Fruit fly (Drosophila melanogaster): ENCODE data around the gene Top2.

The Top2 gene

DNA sequence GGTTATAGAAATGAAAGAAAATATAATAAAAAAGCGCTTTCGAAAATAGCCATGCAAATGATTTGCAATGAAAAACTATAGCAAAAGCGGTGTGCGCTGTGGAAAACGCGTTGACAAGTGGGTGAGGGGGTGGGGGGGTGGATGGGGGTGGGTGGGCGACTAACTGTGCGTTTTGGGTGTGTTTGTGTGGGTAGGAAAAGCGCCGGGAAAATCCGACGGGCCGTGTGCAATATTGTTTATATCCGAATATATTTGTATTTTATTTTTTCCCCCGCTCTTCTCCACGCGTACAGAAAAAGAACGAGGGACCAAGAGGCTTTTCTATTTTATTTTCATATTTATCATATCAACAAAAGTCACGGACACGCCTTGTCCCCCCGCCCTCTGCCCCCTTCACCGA, 46.9 kb downstream of the Top2 start (continued):
- TF ChIP-seq CG3163 (GFP tag; optimal IDR thresholded peaks at IDR 0.05): no peak

DNA sequence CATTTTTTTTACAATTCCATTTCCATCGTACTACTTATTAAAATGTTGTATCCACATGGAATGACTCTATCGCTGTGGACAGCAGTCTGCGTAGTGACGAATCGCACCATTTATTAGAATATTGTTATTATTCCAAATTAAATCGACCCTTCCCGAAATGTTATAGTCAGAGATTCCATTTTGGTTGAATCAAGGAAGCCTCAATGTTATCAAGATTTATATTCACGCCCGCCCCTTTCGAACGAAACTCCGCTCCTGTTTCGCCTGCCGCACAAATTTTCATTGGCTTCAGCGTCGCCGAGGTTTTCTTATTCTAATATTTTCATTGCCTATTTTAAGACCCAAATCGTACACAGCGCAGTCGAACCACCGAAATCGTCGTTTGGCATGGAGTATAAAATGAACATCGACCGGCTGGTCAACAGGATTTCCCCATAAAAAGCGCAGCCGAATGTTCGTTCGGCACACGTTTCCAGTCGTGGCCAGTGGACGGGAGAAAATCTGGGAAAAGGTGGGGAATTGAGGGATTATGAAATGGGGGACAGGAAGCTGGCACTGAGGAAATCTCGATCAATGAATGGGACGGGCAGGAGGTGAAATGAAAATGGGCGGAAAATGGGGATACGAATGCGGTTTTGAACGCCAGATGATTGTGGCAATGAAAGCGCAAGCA, 47.5 kb downstream of the Top2 start:
- TF ChIP-seq CG12104 (GFP tag; optimal IDR thresholded peaks at IDR 0.05) (no peak), dmrt99B (tag; optimal IDR thresholded peaks at IDR 0.05) (no peak), Deaf1 (tag; optimal IDR thresholded peaks at IDR 0.05) (peak; percentile 54), prd (optimal IDR thresholded peaks at IDR 0.05) (no peak), prd (GFP tag; IDR thresholded peaks at IDR 0.05) (peak; percentile 60), dpn (GFP tag; optimal IDR thresholded peaks at IDR 0.05) (no peak), Aef1 (GFP tag; IDR thresholded peaks at IDR 0.05) (0 out of 3 replicates have a peak, but pooled peaks have one; percentile 17), CG6689 (GFP tag; IDR thresholded peaks at IDR 0.05) (peak; percentile 16; the same call in 1 of the 2 replicates), CG32532 (GFP tag; IDR thresholded peaks at IDR 0.05) (peak; percentile 40), Elba2 (GFP tag; optimal IDR thresholded peaks at IDR 0.05) (no peak), GATAe (GFP tag; conservative IDR thresholded peaks at IDR 0.05) (no peak), Gug (GFP tag; IDR thresholded peaks at IDR 0.05) (0 out of 4 replicates have a peak, but pooled peaks have one; percentile 3), nau (GFP tag; optimal IDR thresholded peaks at IDR 0.05) (no peak), slbo (GFP tag; IDR thresholded peaks at IDR 0.05) (peak; percentile 52; the same call in 1 of the 2 replicates), Dad (GFP tag; optimal IDR thresholded peaks at IDR 0.05) (no peak), CrebB (tag; optimal IDR thresholded peaks at IDR 0.05) (no peak), CG12299 (tag; optimal IDR thresholded peaks at IDR 0.05) (no peak), bigmax (GFP tag; optimal IDR thresholded peaks at IDR 0.05) (no peak), Adf1 (GFP tag; IDR thresholded peaks at IDR 0.05) (no peak), CG12769 (tag; optimal IDR thresholded peaks at IDR 0.05) (peak; percentile 84), Med (GFP tag) (peak; percentile 37), al (GFP tag; IDR thresholded peaks at IDR 0.05) (peak; percentile 7; the same call in 1 of the 2 replicates), HLH3B (GFP tag; IDR thresholded peaks at IDR 0.05) (0 out of 2 replicates have a peak, but pooled peaks have one; percentile 9), row (GFP tag; IDR thresholded peaks at IDR 0.05) (peak; percentile 39; the same call in 2 of the 3 replicates), CG17361 (GFP tag; IDR thresholded peaks at IDR 0.05) (peak; percentile 34; the same call in 1 of the 3 replicates), D19A (tag; optimal IDR thresholded peaks at IDR 0.05) (no peak), gro (GFP tag; optimal IDR thresholded peaks at IDR 0.05) (no peak), Xbp1 (GFP tag; optimal IDR thresholded peaks at IDR 0.05) (no peak), CG14441 (GFP tag; IDR thresholded peaks at IDR 0.05) (peak; percentile 24; the same call in 1 of the 2 replicates), Ptx1 (GFP tag; IDR thresholded peaks at IDR 0.05) (peak; percentile 32; the same call in 1 of the 2 replicates), CG7357 (GFP tag; IDR thresholded peaks at IDR 0.05) (no peak), Poxn (GFP tag; IDR thresholded peaks at IDR 0.05) (no peak), tio (GFP tag; optimal IDR thresholded peaks at IDR 0.05) (no peak), chinmo (GFP tag; IDR thresholded peaks at IDR 0.05; ENCODE audit: partially characterized antibody) (0 out of 4 replicates have a peak, but pooled peaks have one; percentile 29), Rfx (GFP tag; IDR thresholded peaks at IDR 0.05) (0 out of 2 replicates have a peak, but pooled peaks have one; percentile 29), NK7.1 (GFP tag; optimal IDR thresholded peaks at IDR 0.05) (no peak), CG8359 (GFP tag; optimal IDR thresholded peaks at IDR 0.05; ENCODE audit: borderline replicate concordance) (no peak), Meics (GFP tag; optimal IDR thresholded peaks at IDR 0.05) (peak; percentile 14)

DNA sequence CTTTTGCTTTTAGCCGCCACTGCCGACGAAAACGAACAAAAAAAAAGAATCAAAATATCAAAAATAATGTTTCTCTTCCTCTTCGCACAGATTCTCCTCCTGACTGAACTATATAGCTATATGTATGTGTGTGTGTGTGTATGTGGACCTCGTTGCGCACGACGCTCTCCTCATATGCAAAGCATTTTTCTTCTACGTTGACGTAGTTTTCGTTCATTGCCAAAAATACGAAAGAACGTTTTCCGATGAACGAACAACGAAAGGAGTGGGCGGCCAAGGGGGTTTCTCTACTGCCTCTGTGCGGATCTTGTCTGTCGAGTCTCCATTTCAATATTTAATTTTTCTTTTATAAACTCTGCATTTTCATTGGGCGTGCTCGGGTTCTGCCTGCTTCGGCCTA, 48.5 kb downstream of the Top2 start:
- peak; percentile 86 for TF ChIP-seq sr (GFP tag; IDR thresholded peaks at IDR 0.05)
- peak; percentile 74 for TF ChIP-seq CG10543 (GFP tag; optimal IDR thresholded peaks at IDR 0.05)
- no peak for TF ChIP-seq CG15479 (GFP tag; optimal IDR thresholded peaks at IDR 0.05)
- no peak for TF ChIP-seq Hr39 (optimal IDR thresholded peaks at IDR 0.05)
- no peak for TF ChIP-seq ara (GFP tag; IDR thresholded peaks at IDR 0.05)
- peak; percentile 4 for TF ChIP-seq cg (GFP tag; optimal IDR thresholded peaks at IDR 0.05)
- peak; percentile 35 for TF ChIP-seq sd (tag; optimal IDR thresholded peaks at IDR 0.05)
- TF ChIP-seq Deaf1 (tag; optimal IDR thresholded peaks at IDR 0.05): peak; percentile 68
- TF ChIP-seq chinmo (GFP tag; IDR thresholded peaks at IDR 0.05; ENCODE audit: partially characterized antibody): 0 out of 4 replicates have a peak, but pooled peaks have one; percentile 29
- TF ChIP-seq Gug (GFP tag; IDR thresholded peaks at IDR 0.05): no peak
- no peak for TF ChIP-seq D19B (GFP tag; optimal IDR thresholded peaks at IDR 0.05)
- no peak for TF ChIP-seq lbe (GFP tag; optimal IDR thresholded peaks at IDR 0.05)
- no peak for TF ChIP-seq fd64A (GFP tag; optimal IDR thresholded peaks at IDR 0.05)
- peak; percentile 42 for TF ChIP-seq crol (GFP tag; IDR thresholded peaks at IDR 0.05)
- TF ChIP-seq CG12769 (tag; optimal IDR thresholded peaks at IDR 0.05): peak; percentile 17

Measured in whole organism, embryonic.